Fruit fly (Drosophila melanogaster): ENCODE measurements around the gene Atu.

- TF ChIP-seq CG7045 (GFP tag; optimal IDR thresholded peaks at IDR 0.05) (no peak), kay (GFP tag; ENCODE audit: borderline replicate concordance) (peak; percentile 58), Crg-1 (GFP tag; optimal IDR thresholded peaks at IDR 0.05) (no peak), cnc (optimal IDR thresholded peaks at IDR 0.05) (no peak), tj (GFP tag; optimal IDR thresholded peaks at IDR 0.05) (peak; percentile 37), ovo (GFP tag; optimal IDR thresholded peaks at IDR 0.05) (no peak), CG1620 (GFP tag; optimal IDR thresholded peaks at IDR 0.05) (no peak), CG14711 (tag; optimal IDR thresholded peaks at IDR 0.05) (peak; percentile 11), CG33017 (tag; optimal IDR thresholded peaks at IDR 0.05) (no peak), toe (GFP tag; optimal IDR thresholded peaks at IDR 0.05) (no peak), Hr96 (GFP tag; optimal IDR thresholded peaks at IDR 0.05) (no peak), CG5204 (GFP tag; optimal IDR thresholded peaks at IDR 0.05) (no peak)
Observed at dm6 chr3R:5570635-5571436, 42.3 kb upstream of the Atu start, which contains the start of gene CRMP.

Data from whole organism, adult.